Fruit fly (Drosophila melanogaster) whole organism, embryonic: Measurements from ENCODE around the gene CG46308.

Experiments
- CG10147 ChIP-seq: fragments of 200-800 bp; sonication (Bioruptor generic); optimal IDR thresholded peaks from 2 replicates; lab custom pipeline; 2019; ENCODE audit warnings: missing biosample characterization, mild to moderate bottlenecking, missing genetic modification characterization, moderate library complexity
- CG10209 ChIP-seq: fragments of 200-800 bp; sonication (Bioruptor generic); optimal IDR thresholded peaks from 3 replicates; lab custom pipeline; 2017; ENCODE audit warnings: missing biosample characterization, mild to moderate bottlenecking, missing genetic modification characterization, missing genetic modification reagents
- CG14050 ChIP-seq: fragments of 200-800 bp; sonication (Bioruptor generic); IDR thresholded peaks from 3 replicates; pipeline ENCODE4 v1.3.6; 2022; ENCODE audit warnings: missing biosample characterization, missing genetic modification characterization
- CG15601 ChIP-seq: fragments of 200-800 bp; sonication (Bioruptor generic); optimal IDR thresholded peaks from 3 replicates; lab custom pipeline; 2019; ENCODE audit warnings: missing biosample characterization, mild to moderate bottlenecking, missing genetic modification characterization, moderate library complexity
- CG17568 ChIP-seq: fragments of 200-800 bp; sonication (Bioruptor generic); optimal IDR thresholded peaks from 2 replicates; lab custom pipeline; 2018; ENCODE audit warnings: missing biosample characterization, mild to moderate bottlenecking, missing genetic modification characterization, moderate library complexity
- CG2712 ChIP-seq: fragments of 200-800 bp; optimal IDR thresholded peaks from 3 replicates; lab custom pipeline; 2019; ENCODE audit warnings: missing biosample characterization, mild to moderate bottlenecking, missing genetic modification characterization, moderate library complexity
- CG30403 ChIP-seq: fragments of 200-800 bp; sonication (Bioruptor generic); optimal IDR thresholded peaks from 3 replicates; lab custom pipeline; 2016; ENCODE audit warnings: missing biosample characterization, missing genetic modification characterization
- CG31441 ChIP-seq: fragments of 200-800 bp; sonication (Bioruptor generic); IDR thresholded peaks from 2 replicates; pipeline ENCODE4 v1.3.6; 2022; ENCODE audit warnings: missing biosample characterization, missing genetic modification characterization
- CG34422 ChIP-seq: fragments of 200-800 bp; sonication (Bioruptor generic); IDR thresholded peaks from 3 replicates; pipeline ENCODE4 v1.3.6; 2022; ENCODE audit warnings: missing biosample characterization, missing genetic modification characterization
- CG3838 ChIP-seq: fragments of 200-800 bp; sonication (Bioruptor generic); optimal IDR thresholded peaks from 3 replicates; lab custom pipeline; 2016; ENCODE audit warnings: missing biosample characterization, missing genetic modification characterization
- CG3995 ChIP-seq: fragments of 200-800 bp; sonication (Bioruptor generic); optimal IDR thresholded peaks from 3 replicates; lab custom pipeline; 2016; ENCODE audit warnings: missing biosample characterization, missing genetic modification characterization
- CG4424 ChIP-seq: fragments of 200-800 bp; sonication (Bioruptor generic); optimal IDR thresholded peaks from 3 replicates; lab custom pipeline; 2016; ENCODE audit warnings: missing biosample characterization, missing genetic modification characterization
- CG4730 ChIP-seq: fragments of 200-800 bp; sonication (Bioruptor generic); IDR thresholded peaks from 2 replicates; pipeline ENCODE4 v1.3.6; 2022; ENCODE audit warnings: missing biosample characterization, missing genetic modification characterization
- CG7357 ChIP-seq: fragments of 200-800 bp; sonication (Bioruptor generic); IDR thresholded peaks from 3 replicates; pipeline ENCODE4 v1.3.6; 2022; ENCODE audit warnings: missing biosample characterization, missing genetic modification characterization
- CG8944 ChIP-seq: fragments of 200-800 bp; sonication (Bioruptor generic); optimal IDR thresholded peaks from 3 replicates; lab custom pipeline; 2016; ENCODE audit warnings: missing biosample characterization, missing genetic modification characterization
- Dip3 ChIP-seq: fragments of 200-800 bp; sonication (Bioruptor generic); optimal IDR thresholded peaks from 3 replicates; lab custom pipeline; 2016; ENCODE audit warnings: missing biosample characterization, missing genetic modification characterization
- Dp ChIP-seq: fragments of 200-800 bp; sonication (Bioruptor generic); optimal IDR thresholded peaks from 2 replicates; lab custom pipeline; 2018; ENCODE audit warnings: missing biosample characterization, mild to moderate bottlenecking, missing genetic modification characterization, moderate library complexity
- Gsc ChIP-seq: fragments of 200-800 bp; sonication (Bioruptor generic); IDR thresholded peaks from 2 replicates; pipeline ENCODE4 v1.3.6; 2022; ENCODE audit warnings: missing biosample characterization, missing genetic modification characterization
- Gug ChIP-seq: fragments of 200-800 bp; sonication (Bioruptor generic); IDR thresholded peaks from 4 replicates; pipeline ENCODE4 v1.3.6; 2022; ENCODE audit warnings: missing biosample characterization, missing genetic modification characterization
- HLHmδ ChIP-seq: fragments of 200-800 bp; sonication (Bioruptor generic); optimal IDR thresholded peaks from 2 replicates; lab custom pipeline; 2018; ENCODE audit warnings: missing biosample characterization, mild to moderate bottlenecking, missing genetic modification characterization, moderate library complexity
- Hand ChIP-seq: fragments of 200-800 bp; sonication (Bioruptor generic); optimal IDR thresholded peaks from 2 replicates; lab custom pipeline; 2017; ENCODE audit warnings: mild to moderate bottlenecking, missing biosample characterization, missing genetic modification reagents, missing genetic modification characterization
- Meics ChIP-seq: fragments of 200-800 bp; sonication (Bioruptor generic); optimal IDR thresholded peaks from 2 replicates; lab custom pipeline; 2017; ENCODE audit warnings: missing biosample characterization, mild to moderate bottlenecking, missing genetic modification characterization
- NC2α ChIP-seq: fragments of 200-800 bp; sonication (Bioruptor generic); optimal IDR thresholded peaks from 2 replicates; lab custom pipeline; 2016; ENCODE audit warnings: missing biosample characterization, missing genetic modification characterization
- Oli ChIP-seq: fragments of 200-800 bp; sonication (Bioruptor generic); optimal IDR thresholded peaks from 2 replicates; lab custom pipeline; 2018; ENCODE audit warnings: missing biosample characterization, mild to moderate bottlenecking, missing genetic modification characterization, moderate library complexity
- Rfx ChIP-seq: fragments of 200-800 bp; sonication (Bioruptor generic); IDR thresholded peaks from 2 replicates; pipeline ENCODE4 v1.3.6; 2022; ENCODE audit warnings: missing biosample characterization, missing genetic modification characterization
- Tbp ChIP-seq: fragments of >200 bp; optimal IDR thresholded peaks from 2 replicates; lab custom pipeline; 2018; ENCODE audit warnings: missing biosample characterization, missing genetic modification characterization
- bab2 ChIP-seq: fragments of 200-800 bp; sonication (Bioruptor generic); optimal IDR thresholded peaks from 2 replicates; lab custom pipeline; 2016; ENCODE audit warnings: missing biosample characterization, missing genetic modification characterization
- cas ChIP-seq: fragments of 200-800 bp; sonication (Bioruptor generic); IDR thresholded peaks from 2 replicates; pipeline ENCODE4 v1.3.6; 2022; ENCODE audit warnings: missing biosample characterization, missing genetic modification characterization
- cato ChIP-seq: fragments of 200-800 bp; sonication (Bioruptor generic); optimal IDR thresholded peaks from 2 replicates; lab custom pipeline; 2016; ENCODE audit warnings: missing biosample characterization, missing genetic modification characterization, borderline replicate concordance
- chn ChIP-seq: fragments of 200-800 bp; sonication (Bioruptor generic); optimal IDR thresholded peaks from 2 replicates; lab custom pipeline; 2016; ENCODE audit warnings: missing biosample characterization, missing genetic modification characterization
- danr ChIP-seq: fragments of 200-800 bp; sonication (Bioruptor generic); IDR thresholded peaks from 2 replicates; pipeline ENCODE4 v1.3.6; 2022; ENCODE audit warnings: missing biosample characterization, missing genetic modification characterization
- dmrt11E ChIP-seq: fragments of 200-800 bp; sonication (Bioruptor generic); optimal IDR thresholded peaks from 3 replicates; lab custom pipeline; 2018; ENCODE audit warnings: missing biosample characterization, mild to moderate bottlenecking, missing genetic modification characterization, moderate library complexity
- dpn ChIP-seq, 2 experiments: fragments of 200-800 bp; sonication (Bioruptor generic); optimal IDR thresholded peaks; 3 replicates each; lab custom pipeline; 2016; ENCODE audit warnings: missing biosample characterization in 2 of 2, missing genetic modification characterization in 2 of 2
- fd3F ChIP-seq: fragments of 200-800 bp; sonication (Bioruptor generic); optimal IDR thresholded peaks from 2 replicates; lab custom pipeline; 2018; ENCODE audit warnings: missing biosample characterization, mild to moderate bottlenecking, missing genetic modification characterization, moderate library complexity
- gsb ChIP-seq: fragments of 200-800 bp; sonication (Bioruptor generic); IDR thresholded peaks from 2 replicates; pipeline ENCODE4 v1.3.6; 2022; ENCODE audit warnings: missing biosample characterization, missing genetic modification characterization
- gsb-n ChIP-seq: fragments of 200-800 bp; sonication (Bioruptor generic); optimal IDR thresholded peaks from 3 replicates; lab custom pipeline; 2018; ENCODE audit warnings: missing biosample characterization, mild to moderate bottlenecking, missing genetic modification characterization
- ham ChIP-seq: fragments of 200-800 bp; sonication (Bioruptor generic); IDR thresholded peaks from 2 replicates; pipeline ENCODE4 v1.3.6; 2022; ENCODE audit warnings: missing biosample characterization, missing genetic modification characterization
- hbn ChIP-seq: fragments of 200-800 bp; sonication (Bioruptor generic); IDR thresholded peaks from 2 replicates; pipeline ENCODE4 v1.3.6; 2022; ENCODE audit warnings: missing biosample characterization, missing genetic modification characterization; ENCODE audit not compliant: partially characterized antibody
- insv ChIP-seq, 2 experiments: fragments of 200-800 bp; sonication (Bioruptor generic); optimal IDR thresholded peaks; 3 replicates each; lab custom pipeline; 2016 to 2018; ENCODE audit warnings: missing biosample characterization in 2 of 2, missing genetic modification characterization in 2 of 2
- jing ChIP-seq: fragments of 200-800 bp; sonication (Bioruptor generic); optimal IDR thresholded peaks from 2 replicates; lab custom pipeline; 2018; ENCODE audit warnings: missing biosample characterization, mild to moderate bottlenecking, missing genetic modification characterization
- ken ChIP-seq: fragments of 200-800 bp; sonication (Bioruptor generic); IDR thresholded peaks from 3 replicates; pipeline ENCODE4 v1.3.6; 2022; ENCODE audit warnings: missing biosample characterization, missing genetic modification characterization
- lilli ChIP-seq: fragments of 200-800 bp; sonication (Bioruptor generic); optimal IDR thresholded peaks from 3 replicates; lab custom pipeline; 2016; ENCODE audit warnings: missing biosample characterization, missing genetic modification characterization
- luna ChIP-seq: fragments of 200-800 bp; sonication (Bioruptor generic); optimal IDR thresholded peaks from 2 replicates; lab custom pipeline; 2016; ENCODE audit warnings: missing biosample characterization, missing genetic modification characterization
- mld ChIP-seq: fragments of 200-800 bp; sonication (Bioruptor generic); IDR thresholded peaks from 3 replicates; pipeline ENCODE4 v1.3.6; 2022; ENCODE audit warnings: missing biosample characterization, missing genetic modification characterization; ENCODE audit not compliant: partially characterized antibody
- oc ChIP-seq: fragments of 200-800 bp; sonication (Bioruptor generic); optimal IDR thresholded peaks from 2 replicates; lab custom pipeline; 2018; ENCODE audit warnings: missing biosample characterization, mild to moderate bottlenecking, missing genetic modification characterization, moderate library complexity
- pfk ChIP-seq: fragments of 200-800 bp; sonication (Bioruptor generic); optimal IDR thresholded peaks from 2 replicates; lab custom pipeline; 2018; ENCODE audit warnings: missing biosample characterization, mild to moderate bottlenecking, missing genetic modification characterization, moderate library complexity
- sob ChIP-seq: fragments of 200-800 bp; sonication (Bioruptor generic); IDR thresholded peaks from 2 replicates; pipeline ENCODE4 v1.3.6; 2022; ENCODE audit warnings: missing biosample characterization, missing genetic modification characterization
- trh ChIP-seq: fragments of 200-800 bp; sonication (Bioruptor generic); optimal IDR thresholded peaks from 2 replicates; lab custom pipeline; 2016; ENCODE audit warnings: missing biosample characterization, missing genetic modification characterization
- vfl ChIP-seq: fragments of 200-800 bp; sonication (Bioruptor generic); optimal IDR thresholded peaks from 2 replicates; lab custom pipeline; 2016; ENCODE audit warnings: missing biosample characterization, missing genetic modification characterization
- vvl ChIP-seq: fragments of 200-800 bp; sonication (Bioruptor generic); IDR thresholded peaks from 2 replicates; pipeline ENCODE4 v1.3.6; 2022; ENCODE audit warnings: missing biosample characterization, missing genetic modification characterization
- zfh1 ChIP-seq: fragments of 200-800 bp; sonication (Bioruptor generic); IDR thresholded peaks from 3 replicates; pipeline ENCODE4 v1.3.6; 2022; ENCODE audit warnings: missing biosample characterization, missing genetic modification characterization

Gene CG46308

dm6 chr2L:13445249-13445846 lies 16.2 kb upstream of the CG46308 start, which contains the start of gene Hacd2 (continued):
- TF ChIP-seq fd3F (GFP tag; lab: Kevin White, UChicago): no peak
- TF ChIP-seq CG2712: no peak
- peak; percentile 51; the same call in 1 of the 3 replicates for TF ChIP-seq CG34422 (GFP tag; lab: Robert Waterston, UW)
- peak; percentile 41; the same call in 1 of the 2 replicates for TF ChIP-seq vvl (GFP tag; lab: Robert Waterston, UW)
- no peak for TF ChIP-seq CG4424
- TF ChIP-seq Hand: no peak
- peak; percentile 52 for TF ChIP-seq Dp (GFP tag; lab: Kevin White, UChicago)
- no peak for TF ChIP-seq Dip3 (GFP tag; lab: Kevin White, UChicago)
- no peak for TF ChIP-seq Tbp
- TF ChIP-seq sob (GFP tag; lab: Robert Waterston, UW): no peak
- peak; percentile 53; the same call in 1 of the 2 replicates for TF ChIP-seq Rfx (GFP tag; lab: Robert Waterston, UW)
- no peak for TF ChIP-seq ken
- no peak for TF ChIP-seq Meics (GFP tag; lab: Kevin White, UChicago)
- TF ChIP-seq danr (GFP tag; lab: Robert Waterston, UW): no peak
- TF ChIP-seq gsb (GFP tag; lab: Robert Waterston, UW): no peak
- TF ChIP-seq lilli: peak; percentile 9
- TF ChIP-seq Oli (tag; lab: Kevin White, UChicago): no peak
- TF ChIP-seq CG10209 (GFP tag; lab: Kevin White, UChicago): no peak
- no peak for TF ChIP-seq CG30403
- no peak for TF ChIP-seq cas (GFP tag; lab: Robert Waterston, UW)
- no peak for TF ChIP-seq luna (GFP tag; lab: Kevin White, UChicago)
- peak; percentile 80 to 98 for TF ChIP-seq insv (GFP tag; optimal IDR thresholded peaks at IDR 0.05; lab: Kevin White, UChicago)
- TF ChIP-seq bab2 (GFP tag; lab: Kevin White, UChicago): no peak
- TF ChIP-seq CG15601 (tag; lab: Kevin White, UChicago): no peak
- TF ChIP-seq mld: no peak
- TF ChIP-seq jing (GFP tag; lab: Kevin White, UChicago): no peak
- TF ChIP-seq zfh1 (GFP tag; lab: Robert Waterston, UW): 0 out of 3 replicates have a peak, but pooled peaks have one; percentile 29
- no peak for TF ChIP-seq cato (GFP tag; lab: Kevin White, UChicago)
- TF ChIP-seq trh (GFP tag; lab: Kevin White, UChicago): no peak
- no peak for TF ChIP-seq CG7357 (GFP tag; lab: Robert Waterston, UW)
- TF ChIP-seq dpn (GFP tag; optimal IDR thresholded peaks at IDR 0.05; lab: Kevin White, UChicago): peak; percentile 6 to 32
- no peak for TF ChIP-seq Gug (GFP tag; lab: Robert Waterston, UW)
- peak; percentile 27 for TF ChIP-seq chn (GFP tag; lab: Kevin White, UChicago)
- no peak for TF ChIP-seq CG10147 (GFP tag; lab: Kevin White, UChicago)
- no peak for TF ChIP-seq dmrt11E (tag; lab: Kevin White, UChicago)
- peak; percentile 20 for TF ChIP-seq vfl (GFP tag; lab: Kevin White, UChicago)
- TF ChIP-seq CG31441 (GFP tag; lab: Robert Waterston, UW): 0 out of 2 replicates have a peak, but pooled peaks have one; percentile 18
- TF ChIP-seq CG3838: no peak
- no peak for TF ChIP-seq hbn
- no peak for TF ChIP-seq CG14050
- no peak for TF ChIP-seq pfk
- TF ChIP-seq CG4730 (GFP tag; lab: Robert Waterston, UW): no peak
- no peak for TF ChIP-seq oc (tag; lab: Kevin White, UChicago)
- no peak for TF ChIP-seq NC2α (GFP tag; lab: Kevin White, UChicago)
- peak; percentile 17 for TF ChIP-seq CG8944 (GFP tag; lab: Kevin White, UChicago)
- no peak for TF ChIP-seq gsb-n (tag; lab: Kevin White, UChicago)
- no peak for TF ChIP-seq HLHmδ (GFP tag; lab: Kevin White, UChicago)
- no peak for TF ChIP-seq CG17568
- TF ChIP-seq CG3995 (GFP tag; lab: Kevin White, UChicago): no peak
- TF ChIP-seq Gsc: no peak
- TF ChIP-seq ham (GFP tag; lab: Robert Waterston, UW): no peak
